Fruit fly (Drosophila melanogaster) whole organism: ENCODE data around the gene PIG-Wb.

Experiments used
- CG8478 ChIP-seq: fragments of >200 bp; optimal IDR thresholded peaks from 2 replicates; lab custom pipeline; 2018; ENCODE audit warnings: inconsistent platforms
- Dll ChIP-seq: fragments of >200 bp; optimal IDR thresholded peaks from 2 replicates; lab custom pipeline; 2017
- EcR ChIP-seq, 2 experiments: fragments of >200 bp; optimal IDR thresholded peaks; 2 replicates each; lab custom pipeline; 2017; ENCODE audit warnings: missing biosample characterization in 2 of 2, missing genetic modification characterization in 2 of 2, missing genetic modification reagents in 2 of 2
- pan ChIP-seq: fragments of >200 bp; optimal IDR thresholded peaks from 2 replicates; lab custom pipeline; 2017
- psq ChIP-seq: fragments of >200 bp; optimal IDR thresholded peaks from 2 replicates; lab custom pipeline; 2017
- usp ChIP-seq: fragments of >200 bp; optimal IDR thresholded peaks from 2 replicates; lab custom pipeline; 2017; ENCODE audit warnings: missing biosample characterization, missing genetic modification characterization, mixed read lengths

PIG-Wb gene

DNA sequence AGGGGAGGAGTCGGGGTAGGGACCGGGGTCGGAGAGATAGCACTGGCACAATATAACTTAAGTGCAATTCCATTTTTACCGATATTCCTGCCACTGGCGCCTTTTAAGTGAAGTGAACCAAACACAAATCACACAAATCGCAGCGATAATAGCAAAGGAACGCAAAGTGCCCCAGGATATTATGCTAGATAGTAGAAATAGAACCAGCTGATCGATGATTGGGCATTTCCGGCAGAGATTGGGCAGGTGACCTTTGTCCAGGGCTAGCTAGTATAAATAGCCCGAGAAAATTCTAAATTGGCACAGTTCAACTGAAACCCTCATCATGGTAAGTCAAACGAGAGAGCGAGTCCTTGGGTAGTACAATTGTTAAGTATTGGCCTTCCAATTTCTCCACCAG, 43.6 kb downstream of the PIG-Wb start, which contains the start of gene CG12011:
Gene CG12011 (plus strand): TSS at position 301 of the 400 bp plus-strand sequence.
- TF ChIP-seq usp (GFP tag; lab: Kevin White, UChicago), result no peak

DNA sequence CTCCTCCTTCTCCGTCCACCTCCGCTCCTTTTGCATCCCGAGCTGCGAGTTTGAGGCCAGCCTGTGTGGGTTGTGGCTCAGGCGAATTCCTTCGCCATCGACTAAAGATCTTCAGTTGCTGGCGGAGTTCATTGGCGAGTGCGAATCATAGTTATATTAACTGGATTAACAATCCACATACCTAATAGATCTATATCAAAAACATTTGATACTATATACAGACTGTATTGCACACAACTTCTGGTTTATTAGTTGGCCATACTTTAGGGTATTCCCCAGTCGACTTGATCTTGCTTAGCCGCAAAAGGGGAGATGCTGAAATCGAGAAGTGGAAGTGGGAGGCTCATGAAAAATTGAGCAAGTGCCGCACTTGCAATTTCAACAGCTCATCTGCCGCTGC, 45.0 kb downstream of the PIG-Wb start:
- no peak for TF ChIP-seq pan (lab: Kevin White, UChicago)
- no peak for TF ChIP-seq EcR (GFP tag; optimal IDR thresholded peaks at IDR 0.05; lab: Kevin White, UChicago)
- no peak for TF ChIP-seq CG8478
- no peak for TF ChIP-seq psq (lab: Kevin White, UChicago)
- TF ChIP-seq usp (GFP tag; lab: Kevin White, UChicago), result no peak
- TF ChIP-seq Dll (lab: Kevin White, UChicago), result no peak

DNA sequence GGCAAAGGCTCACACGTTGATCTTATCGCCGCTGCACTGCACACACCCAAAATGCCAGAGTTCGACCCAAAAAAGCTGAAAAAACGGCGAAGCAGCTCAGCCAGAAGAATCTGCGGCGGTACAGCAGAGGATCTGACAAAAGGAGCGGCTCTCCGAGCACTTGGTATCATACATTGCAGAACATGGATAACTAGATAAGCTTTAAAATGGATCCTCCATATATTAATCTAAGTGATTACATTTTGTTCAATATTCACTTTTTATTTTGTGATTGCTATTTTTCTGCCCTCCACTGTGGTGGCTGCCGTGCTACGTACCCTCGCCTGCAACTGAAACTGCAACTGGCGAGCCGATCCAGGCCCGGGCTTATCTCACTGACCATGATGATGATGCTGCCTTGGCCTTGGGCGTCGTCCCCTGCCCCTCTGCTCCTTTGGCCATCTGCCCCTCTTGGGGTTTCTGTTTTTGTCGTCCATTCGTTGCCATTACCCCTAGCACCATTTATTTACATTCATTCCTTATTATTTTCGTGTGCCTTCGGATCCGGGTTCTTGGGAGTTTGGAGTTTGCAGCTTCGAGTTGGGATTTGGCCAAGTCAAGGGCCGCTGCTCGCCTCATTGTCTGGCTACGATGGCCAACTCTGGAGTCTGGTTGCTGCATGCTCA, 45.7 kb downstream of the PIG-Wb start:
- TF ChIP-seq EcR (GFP tag; optimal IDR thresholded peaks at IDR 0.05; lab: Kevin White, UChicago) (peak in 1 of 2 experiments; percentile 18), psq (lab: Kevin White, UChicago) (no peak)

DNA sequence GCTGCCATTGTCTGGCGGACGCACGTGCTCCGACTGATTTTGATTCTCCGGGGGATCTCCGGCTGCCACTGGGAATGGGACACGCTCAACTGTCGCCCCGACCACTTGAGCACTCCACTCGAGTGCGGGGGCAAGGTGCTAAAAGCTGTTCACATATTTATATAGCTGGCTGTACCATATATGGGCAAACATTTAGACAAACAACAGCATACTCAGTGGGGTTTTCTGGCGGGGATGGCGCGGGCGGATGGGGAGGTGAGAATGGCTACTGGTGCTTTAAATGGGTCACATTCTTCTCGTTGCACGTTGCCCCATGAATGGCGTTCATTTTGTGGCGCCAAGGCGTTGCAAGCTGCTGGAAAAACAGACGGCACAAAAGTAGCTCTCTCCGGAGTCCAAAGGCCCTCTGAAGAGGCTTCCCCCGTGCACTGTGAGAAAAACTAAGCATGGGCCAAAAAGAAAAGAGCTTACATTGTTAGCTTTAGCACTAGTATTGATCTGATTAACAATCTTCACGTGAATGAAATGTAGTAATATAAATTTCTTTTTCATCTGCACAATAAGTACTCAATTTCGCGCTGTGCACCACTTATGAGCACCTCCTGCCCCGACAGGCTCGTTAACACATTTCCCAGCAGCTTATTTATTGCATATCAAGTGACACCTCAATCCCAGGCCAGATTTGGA, 47.0 kb downstream of the PIG-Wb start:
- no peak for TF ChIP-seq Dll (lab: Kevin White, UChicago)
- TF ChIP-seq CG8478, result no peak
- TF ChIP-seq usp (GFP tag; lab: Kevin White, UChicago), result no peak
- no peak for TF ChIP-seq psq (lab: Kevin White, UChicago)
- no peak for TF ChIP-seq EcR (GFP tag; optimal IDR thresholded peaks at IDR 0.05; lab: Kevin White, UChicago)
- no peak for TF ChIP-seq pan (lab: Kevin White, UChicago)

DNA sequence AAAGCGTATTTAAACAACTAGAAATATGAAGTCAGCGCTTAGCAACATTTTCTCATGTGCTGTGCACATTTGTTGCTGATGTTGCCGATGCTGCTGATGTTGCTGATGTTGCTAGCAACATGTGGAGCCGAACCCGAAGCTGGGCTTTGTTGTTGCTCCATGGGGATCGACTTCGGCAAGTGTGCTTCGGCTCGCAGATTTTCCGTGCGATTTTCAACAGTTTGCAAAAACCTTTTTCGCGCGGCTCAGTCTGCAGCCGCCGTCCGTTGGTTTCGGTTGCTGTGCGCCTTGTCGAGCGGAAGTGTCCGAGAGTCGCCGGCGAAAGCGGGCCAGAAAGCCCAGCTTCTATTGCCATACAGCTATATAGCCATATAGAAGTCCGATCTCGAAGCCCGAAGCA, 49.3 kb downstream of the PIG-Wb start:
- TF ChIP-seq pan (lab: Kevin White, UChicago) (no peak), Dll (lab: Kevin White, UChicago) (no peak), usp (GFP tag; lab: Kevin White, UChicago) (no peak), EcR (GFP tag; optimal IDR thresholded peaks at IDR 0.05; lab: Kevin White, UChicago) (no peak), psq (lab: Kevin White, UChicago) (no peak), CG8478 (no peak)

- TF ChIP-seq CG8478, result no peak
- TF ChIP-seq psq (lab: Kevin White, UChicago), result no peak
- TF ChIP-seq Dll (lab: Kevin White, UChicago), result no peak
- no peak for TF ChIP-seq EcR (GFP tag; optimal IDR thresholded peaks at IDR 0.05; lab: Kevin White, UChicago)
- TF ChIP-seq pan (lab: Kevin White, UChicago), result no peak
- TF ChIP-seq usp (GFP tag; lab: Kevin White, UChicago), result no peak
Observed at dm6 chr3L:1688161-1688560, 49.7 kb downstream of the PIG-Wb start.
